Fruit fly (Drosophila melanogaster): ENCODE data around the gene CG14042.

The CG14042 gene

dm6 chr2L:4997401-4998259, 39.9 kb upstream of the CG14042 start (continued):
- peak; percentile 58 to 81 for TF ChIP-seq Dfd (GFP tag; optimal IDR thresholded peaks at IDR 0.05)
- TF ChIP-seq Optix (GFP tag; IDR thresholded peaks at IDR 0.05), result peak; percentile 99
- peak; percentile 96 for TF ChIP-seq CG13296 (GFP tag; optimal IDR thresholded peaks at IDR 0.05)
- peak; percentile 98 for TF ChIP-seq nau (GFP tag; optimal IDR thresholded peaks at IDR 0.05)
- peak; percentile 78 for TF ChIP-seq fd102C (GFP tag; optimal IDR thresholded peaks at IDR 0.05)
- TF ChIP-seq Six4 (GFP tag; optimal IDR thresholded peaks at IDR 0.05), result peak; percentile 99
- peak; percentile 99 for TF ChIP-seq Dad (GFP tag; optimal IDR thresholded peaks at IDR 0.05)
- peak; percentile 98 for TF ChIP-seq CG32767 (GFP tag; IDR thresholded peaks at IDR 0.05)
- TF ChIP-seq D19B (GFP tag; optimal IDR thresholded peaks at IDR 0.05), result peak; percentile 95
- TF ChIP-seq ssp (GFP tag; IDR thresholded peaks at IDR 0.05), result peak; percentile 95
- TF ChIP-seq pnt (GFP tag; optimal IDR thresholded peaks at IDR 0.05), result peak; percentile 99
- peak; percentile 98 for TF ChIP-seq Oaz (GFP tag; IDR thresholded peaks at IDR 0.05)
- TF ChIP-seq CG11695 (GFP tag; IDR thresholded peaks at IDR 0.05), result peak; percentile 98
- TF ChIP-seq Meics (GFP tag; optimal IDR thresholded peaks at IDR 0.05), result peak; percentile 99
- peak; percentile 70 for TF ChIP-seq CG7963 (GFP tag; IDR thresholded peaks at IDR 0.05; ENCODE audit: partially characterized antibody)
- TF ChIP-seq al (GFP tag; IDR thresholded peaks at IDR 0.05), result peak; percentile 99
- peak; percentile 99 for TF ChIP-seq Dip3 (GFP tag; optimal IDR thresholded peaks at IDR 0.05)
- TF ChIP-seq D (optimal IDR thresholded peaks at IDR 0.05), result no peak
- TF ChIP-seq D (GFP tag; optimal IDR thresholded peaks at IDR 0.05), result peak; percentile 99
- peak; percentile 100 for TF ChIP-seq vvl (GFP tag; IDR thresholded peaks at IDR 0.05)
- peak; percentile 95 for TF ChIP-seq CG1832 (GFP tag; optimal IDR thresholded peaks at IDR 0.05)
- no peak for TF ChIP-seq hth (optimal IDR thresholded peaks at IDR 0.05)
- TF ChIP-seq tio (GFP tag; optimal IDR thresholded peaks at IDR 0.05), result peak; percentile 99
- peak; percentile 99 for TF ChIP-seq az2 (GFP tag; optimal IDR thresholded peaks at IDR 0.05)
- peak; percentile 98 for TF ChIP-seq klu (GFP tag; IDR thresholded peaks at IDR 0.05)
- peak; percentile 99 for TF ChIP-seq CG31441 (GFP tag; IDR thresholded peaks at IDR 0.05)
- TF ChIP-seq B-H2 (GFP tag; optimal IDR thresholded peaks at IDR 0.05), result peak; percentile 96
- TF ChIP-seq dpn (GFP tag; optimal IDR thresholded peaks at IDR 0.05), result peak; percentile 99
- TF ChIP-seq CG2875 (GFP tag; optimal IDR thresholded peaks at IDR 0.05), result peak; percentile 99
- TF ChIP-seq CG10321 (GFP tag; IDR thresholded peaks at IDR 0.05), result peak; percentile 92
- peak; percentile 99 for TF ChIP-seq NC2β (GFP tag; optimal IDR thresholded peaks at IDR 0.05)
- peak; percentile 99 for TF ChIP-seq HLH3B (GFP tag; IDR thresholded peaks at IDR 0.05)
- TF ChIP-seq gcm2 (GFP tag; optimal IDR thresholded peaks at IDR 0.05), result peak; percentile 97
- peak; percentile 24 for TF ChIP-seq BEAF-32 (GFP tag; optimal IDR thresholded peaks at IDR 0.05)
- TF ChIP-seq CG9437 (GFP tag; optimal IDR thresholded peaks at IDR 0.05), result peak; percentile 97
- peak; percentile 98 for TF ChIP-seq eyg (GFP tag; optimal IDR thresholded peaks at IDR 0.05)
- TF ChIP-seq Dbx (GFP tag; IDR thresholded peaks at IDR 0.05), result peak; percentile 99
- peak in 1 of 2 experiments; percentile 97 for TF ChIP-seq Hr78 (GFP tag; optimal IDR thresholded peaks at IDR 0.05)
- peak; percentile 98 for TF ChIP-seq CG3065 (GFP tag; optimal IDR thresholded peaks at IDR 0.05)
- peak; percentile 59 for TF ChIP-seq Bgb (GFP tag; IDR thresholded peaks at IDR 0.05; ENCODE audit: partially characterized antibody)
- TF ChIP-seq da (GFP tag; optimal IDR thresholded peaks at IDR 0.05), result peak; percentile 99
- peak; percentile 99 for TF ChIP-seq CG14441 (GFP tag; IDR thresholded peaks at IDR 0.05)
- TF ChIP-seq CG9797 (GFP tag; optimal IDR thresholded peaks at IDR 0.05), result peak; percentile 67
- peak; percentile 99 for TF ChIP-seq CG1233 (GFP tag; optimal IDR thresholded peaks at IDR 0.05)
- peak; percentile 99 for TF ChIP-seq tin (GFP tag; optimal IDR thresholded peaks at IDR 0.05)
- TF ChIP-seq CG7839 (tag; optimal IDR thresholded peaks at IDR 0.05), result peak; percentile 99
- peak; percentile 59; the same call in 1 of the 4 replicates for TF ChIP-seq Dll (GFP tag; IDR thresholded peaks at IDR 0.05; ENCODE audit: partially characterized antibody)
- TF ChIP-seq Ssrp (tag; optimal IDR thresholded peaks at IDR 0.05), result peak; percentile 99
- TF ChIP-seq stwl (tag; optimal IDR thresholded peaks at IDR 0.05), result peak; percentile 81
